Fruit fly (Drosophila melanogaster): Measurements from ENCODE around the gene btl.

DNA sequence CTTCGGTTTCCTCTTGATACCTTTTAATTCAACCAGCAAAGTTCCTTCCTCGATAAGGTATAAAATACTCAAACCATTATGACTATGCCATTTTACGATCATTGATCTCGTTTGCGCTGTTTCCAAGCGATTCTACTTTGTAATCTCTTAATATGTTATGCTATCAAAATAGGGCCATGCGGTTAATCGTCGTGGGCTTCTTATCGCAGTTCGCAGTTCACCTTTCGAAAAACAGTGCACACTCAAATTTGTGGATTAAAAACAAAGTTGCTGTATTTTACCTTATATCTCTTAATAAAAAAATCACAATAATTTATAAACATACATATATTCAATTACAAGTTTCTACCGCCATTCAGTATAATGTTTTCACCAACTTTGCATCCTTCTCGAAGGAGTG lies 24.5 kb downstream of the btl start:
- TF ChIP-seq br (GFP tag; optimal IDR thresholded peaks at IDR 0.05) (no peak), OdsH (GFP tag; optimal IDR thresholded peaks at IDR 0.05) (no peak), usp (GFP tag; optimal IDR thresholded peaks at IDR 0.05) (no peak), brk (GFP tag; optimal IDR thresholded peaks at IDR 0.05) (no peak), dsf (GFP tag; optimal IDR thresholded peaks at IDR 0.05; ENCODE audit: borderline replicate concordance) (no peak), GATAd (GFP tag; optimal IDR thresholded peaks at IDR 0.05) (no peak), HLH106 (tag; optimal IDR thresholded peaks at IDR 0.05) (no peak), psq (GFP tag; optimal IDR thresholded peaks at IDR 0.05) (no peak)

All from whole organism, wandering third instar larva.